Worm (Caenorhabditis elegans): Measurements from ENCODE around the gene srr-2.

ce11 chrV:19201190-19201589 is 15.8 kb downstream of the srr-2 start:
- TF ChIP-seq ama-1 (optimal IDR thresholded peaks at IDR 0.05) (no peak), hmbx-1 (tag; optimal IDR thresholded peaks at IDR 0.05) (no peak), B0310.2 (tag; optimal IDR thresholded peaks at IDR 0.05) (no peak), sea-1 (GFP tag; conservative IDR thresholded peaks at IDR 0.05) (no peak), aly-1 (tag; optimal IDR thresholded peaks at IDR 0.05) (no peak), scrt-1 (GFP tag; IDR thresholded peaks at IDR 0.05) (no peak)
